Fruit fly (Drosophila melanogaster): Measurements from ENCODE around the gene CG43082.

Gene CG43082

dm6 chr3L:15675111-15675510 lies 13.4 kb downstream of the CG43082 start (continued):
- peak; percentile 65 for TF ChIP-seq gcm (GFP tag; optimal IDR thresholded peaks at IDR 0.05)
- peak; percentile 78 for TF ChIP-seq pum (GFP tag; optimal IDR thresholded peaks at IDR 0.05)
- peak; percentile 79 for TF ChIP-seq CG17328 (GFP tag; IDR thresholded peaks at IDR 0.05)
- TF ChIP-seq chm (GFP tag; IDR thresholded peaks at IDR 0.05) = peak; percentile 74; the same call in 1 of the 2 replicates
- TF ChIP-seq CG5245 (GFP tag; optimal IDR thresholded peaks at IDR 0.05) = peak; percentile 43
- peak; percentile 54; the same call in 1 of the 2 replicates for TF ChIP-seq dan (GFP tag; IDR thresholded peaks at IDR 0.05)
- peak; percentile 45 for TF ChIP-seq Side (GFP tag; optimal IDR thresholded peaks at IDR 0.05)
- TF ChIP-seq Aef1 (GFP tag; IDR thresholded peaks at IDR 0.05) = no peak
- peak; percentile 62 for TF ChIP-seq Xbp1 (GFP tag; optimal IDR thresholded peaks at IDR 0.05)
- peak; percentile 81 for TF ChIP-seq CG10267 (tag; optimal IDR thresholded peaks at IDR 0.05)
- TF ChIP-seq Bgb (GFP tag; IDR thresholded peaks at IDR 0.05; ENCODE audit: partially characterized antibody) = no peak
- TF ChIP-seq CG7786 (GFP tag; optimal IDR thresholded peaks at IDR 0.05) = peak; percentile 44
- peak; percentile 47; the same call in 1 of the 2 replicates for TF ChIP-seq Awh (GFP tag; IDR thresholded peaks at IDR 0.05)
- TF ChIP-seq Ptx1 (GFP tag; IDR thresholded peaks at IDR 0.05) = no peak
- TF ChIP-seq CoRest (tag; optimal IDR thresholded peaks at IDR 0.05) = peak; percentile 71
- TF ChIP-seq CG18262 (tag; optimal IDR thresholded peaks at IDR 0.05) = peak; percentile 91
- TF ChIP-seq Gsc (GFP tag; IDR thresholded peaks at IDR 0.05) = peak; percentile 50; the same call in 1 of the 2 replicates
- TF ChIP-seq Gug (GFP tag; IDR thresholded peaks at IDR 0.05) = no peak
- no peak for TF ChIP-seq kni (GFP tag; optimal IDR thresholded peaks at IDR 0.05)
- no peak for TF ChIP-seq D (optimal IDR thresholded peaks at IDR 0.05)
- TF ChIP-seq D (GFP tag; optimal IDR thresholded peaks at IDR 0.05) = peak; percentile 78
- peak; percentile 44 for TF ChIP-seq stwl (tag; optimal IDR thresholded peaks at IDR 0.05)
- TF ChIP-seq CG8765 (GFP tag; IDR thresholded peaks at IDR 0.05) = peak; percentile 65; the same call in 1 of the 2 replicates
- peak; percentile 82 for TF ChIP-seq zen (tag; optimal IDR thresholded peaks at IDR 0.05)
- peak; percentile 60 for TF ChIP-seq CG33213 (GFP tag; optimal IDR thresholded peaks at IDR 0.05)
- TF ChIP-seq CG11093 (GFP tag; IDR thresholded peaks at IDR 0.05) = 0 out of 3 replicates have a peak, but pooled peaks have one; percentile 10
- peak; percentile 12 for TF ChIP-seq CG18619 (GFP tag; optimal IDR thresholded peaks at IDR 0.05)
- peak; percentile 44 for TF ChIP-seq CG11723 (GFP tag; optimal IDR thresholded peaks at IDR 0.05)
- no peak for TF ChIP-seq CG10431 (GFP tag; optimal IDR thresholded peaks at IDR 0.05)
- peak; percentile 71 for TF ChIP-seq org-1 (GFP tag; optimal IDR thresholded peaks at IDR 0.05)
- TF ChIP-seq CG13894 (tag; optimal IDR thresholded peaks at IDR 0.05) = no peak
- TF ChIP-seq crol (GFP tag; IDR thresholded peaks at IDR 0.05) = peak; percentile 64
- TF ChIP-seq CG8089 (GFP tag; optimal IDR thresholded peaks at IDR 0.05) = peak; percentile 68
- no peak for TF ChIP-seq Hr39 (optimal IDR thresholded peaks at IDR 0.05)
- no peak for TF ChIP-seq CG2129 (GFP tag; IDR thresholded peaks at IDR 0.05; ENCODE audit: partially characterized antibody)
- peak; percentile 86 for TF ChIP-seq trem (tag; optimal IDR thresholded peaks at IDR 0.05)
- peak; percentile 93 for TF ChIP-seq CG10979 (tag; optimal IDR thresholded peaks at IDR 0.05)
- peak; percentile 68 for TF ChIP-seq oc (tag; optimal IDR thresholded peaks at IDR 0.05)
- TF ChIP-seq CG3407 (GFP tag; optimal IDR thresholded peaks at IDR 0.05) = peak; percentile 60
- TF ChIP-seq pb (GFP tag; optimal IDR thresholded peaks at IDR 0.05) = no peak
- peak; percentile 53 for TF ChIP-seq tup (GFP tag; optimal IDR thresholded peaks at IDR 0.05)
- peak; percentile 45 for TF ChIP-seq Lhr (GFP tag; optimal IDR thresholded peaks at IDR 0.05)
- peak; percentile 17 for TF ChIP-seq CG8281 (tag; optimal IDR thresholded peaks at IDR 0.05)
- TF ChIP-seq CG30020 (tag; optimal IDR thresholded peaks at IDR 0.05) = peak; percentile 17
- TF ChIP-seq CG15269 (tag; optimal IDR thresholded peaks at IDR 0.05) = peak; percentile 5
- TF ChIP-seq dati (GFP tag; IDR thresholded peaks at IDR 0.05) = 0 out of 2 replicates have a peak, but pooled peaks have one; percentile 32
- TF ChIP-seq CG17568 (GFP tag; optimal IDR thresholded peaks at IDR 0.05) = peak; percentile 38
- peak; percentile 38 for TF ChIP-seq sqz (GFP tag; optimal IDR thresholded peaks at IDR 0.05)
- TF ChIP-seq Asciz (GFP tag; optimal IDR thresholded peaks at IDR 0.05) = peak; percentile 42
- no peak for TF ChIP-seq Hmx (GFP tag; optimal IDR thresholded peaks at IDR 0.05)
- TF ChIP-seq dpn (GFP tag; optimal IDR thresholded peaks at IDR 0.05) = peak; percentile 48 to 53
